Fruit fly (Drosophila melanogaster) whole organism, embryonic: ENCODE data around the gene Lamtor5.

Source experiments
- B-H2 ChIP-seq: fragments of 200-800 bp; sonication (Bioruptor generic); optimal IDR thresholded peaks from 2 replicates; lab custom pipeline; 2018; ENCODE audit warnings: missing biosample characterization, mild to moderate bottlenecking, missing genetic modification characterization
- CG10366 ChIP-seq: fragments of 200-800 bp; sonication (Bioruptor generic); IDR thresholded peaks from 2 replicates; pipeline ENCODE4 v1.3.6; 2022; ENCODE audit warnings: missing biosample characterization, missing genetic modification characterization
- CG10431 ChIP-seq: fragments of 200-800 bp; sonication (Bioruptor generic); optimal IDR thresholded peaks from 3 replicates; lab custom pipeline; 2018; ENCODE audit warnings: missing biosample characterization, mild to moderate bottlenecking, missing genetic modification characterization
- CG11504 ChIP-seq: fragments of 200-800 bp; sonication (Bioruptor generic); optimal IDR thresholded peaks from 3 replicates; lab custom pipeline; 2019; ENCODE audit warnings: missing biosample characterization, mild to moderate bottlenecking, missing genetic modification characterization, moderate library complexity
- CG12659 ChIP-seq: fragments of 200-800 bp; sonication (Bioruptor generic); optimal IDR thresholded peaks from 3 replicates; lab custom pipeline; 2017; ENCODE audit warnings: mild to moderate bottlenecking, missing biosample characterization, missing genetic modification reagents, missing genetic modification characterization
- CG14710 ChIP-seq: fragments of 200-800 bp; sonication (Bioruptor generic); optimal IDR thresholded peaks from 3 replicates; lab custom pipeline; 2019; ENCODE audit warnings: missing biosample characterization, mild to moderate bottlenecking, missing genetic modification characterization, moderate library complexity
- CG15269 ChIP-seq: fragments of 200-800 bp; sonication (Bioruptor generic); optimal IDR thresholded peaks from 2 replicates; lab custom pipeline; 2018; ENCODE audit warnings: missing biosample characterization, mild to moderate bottlenecking, missing genetic modification characterization, moderate library complexity
- CG17186 ChIP-seq: fragments of 200-800 bp; sonication (Bioruptor generic); optimal IDR thresholded peaks from 3 replicates; lab custom pipeline; 2017; ENCODE audit warnings: missing biosample characterization, missing genetic modification reagents, missing genetic modification characterization
- CG17359 ChIP-seq: fragments of 200-800 bp; sonication (Bioruptor generic); optimal IDR thresholded peaks from 3 replicates; lab custom pipeline; 2018; ENCODE audit warnings: missing biosample characterization, mild to moderate bottlenecking, missing genetic modification characterization, moderate library complexity
- CG17385 ChIP-seq: fragments of 200-800 bp; sonication (Bioruptor generic); optimal IDR thresholded peaks from 3 replicates; lab custom pipeline; 2018; ENCODE audit warnings: missing biosample characterization, mild to moderate bottlenecking, missing genetic modification characterization
- CG17568 ChIP-seq: fragments of 200-800 bp; sonication (Bioruptor generic); optimal IDR thresholded peaks from 2 replicates; lab custom pipeline; 2018; ENCODE audit warnings: missing biosample characterization, mild to moderate bottlenecking, missing genetic modification characterization, moderate library complexity
- CG17912 ChIP-seq: fragments of 200-800 bp; sonication (Bioruptor generic); optimal IDR thresholded peaks from 2 replicates; lab custom pipeline; 2018; ENCODE audit warnings: missing biosample characterization, mild to moderate bottlenecking, missing genetic modification characterization
- CG18619 ChIP-seq: fragments of 200-800 bp; sonication (Bioruptor generic); optimal IDR thresholded peaks from 3 replicates; lab custom pipeline; 2017; ENCODE audit warnings: missing biosample characterization, mild to moderate bottlenecking, missing genetic modification characterization
- CG3065 ChIP-seq: fragments of 200-800 bp; sonication (Bioruptor generic); optimal IDR thresholded peaks from 2 replicates; lab custom pipeline; 2016; ENCODE audit warnings: missing biosample characterization, missing genetic modification characterization
- CG4854 ChIP-seq: fragments of 200-800 bp; sonication (Bioruptor generic); optimal IDR thresholded peaks from 2 replicates; lab custom pipeline; 2016; ENCODE audit warnings: missing biosample characterization, missing genetic modification characterization, inconsistent platforms
- CG6791 ChIP-seq: fragments of 200-800 bp; sonication (Bioruptor generic); IDR thresholded peaks from 3 replicates; pipeline ENCODE4 v1.3.6; 2022; ENCODE audit warnings: missing biosample characterization, missing genetic modification characterization; ENCODE audit not compliant: partially characterized antibody
- CG6854 ChIP-seq: fragments of 200-800 bp; sonication (Bioruptor generic); optimal IDR thresholded peaks from 3 replicates; lab custom pipeline; 2017; ENCODE audit warnings: missing biosample characterization, mild to moderate bottlenecking, missing genetic modification characterization
- CG7839 ChIP-seq: fragments of 200-800 bp; sonication (Bioruptor generic); optimal IDR thresholded peaks from 3 replicates; lab custom pipeline; 2018; ENCODE audit warnings: missing biosample characterization, mild to moderate bottlenecking, missing genetic modification characterization, moderate library complexity
- CG8281 ChIP-seq: fragments of 200-800 bp; sonication (Bioruptor generic); optimal IDR thresholded peaks from 2 replicates; lab custom pipeline; 2018; ENCODE audit warnings: missing biosample characterization, mild to moderate bottlenecking, missing genetic modification characterization, moderate library complexity
- CG9797 ChIP-seq: fragments of 200-800 bp; sonication (Bioruptor generic); optimal IDR thresholded peaks from 3 replicates; lab custom pipeline; 2018; ENCODE audit warnings: missing biosample characterization, mild to moderate bottlenecking, missing genetic modification characterization
- CHES-1-like ChIP-seq: fragments of 200-800 bp; sonication (Bioruptor generic); optimal IDR thresholded peaks from 2 replicates; lab custom pipeline; 2016; ENCODE audit warnings: missing biosample characterization, missing genetic modification characterization
- Camta ChIP-seq: fragments of 200-800 bp; sonication (Bioruptor generic); optimal IDR thresholded peaks from 2 replicates; lab custom pipeline; 2016; ENCODE audit warnings: missing biosample characterization, missing genetic modification characterization
- Dfd ChIP-seq, 2 experiments: fragments of >200 bp; optimal IDR thresholded peaks; 2 replicates each; lab custom pipeline; 2017; ENCODE audit warnings: missing biosample characterization in 2 of 2, missing genetic modification characterization in 2 of 2
- HLH3B ChIP-seq: fragments of 200-800 bp; sonication (Bioruptor generic); IDR thresholded peaks from 2 replicates; pipeline ENCODE4 v1.3.6; 2022; ENCODE audit warnings: missing biosample characterization, missing genetic modification characterization
- Hand ChIP-seq: fragments of 200-800 bp; sonication (Bioruptor generic); optimal IDR thresholded peaks from 2 replicates; lab custom pipeline; 2017; ENCODE audit warnings: mild to moderate bottlenecking, missing biosample characterization, missing genetic modification reagents, missing genetic modification characterization
- NfI ChIP-seq: fragments of 200-800 bp; sonication (Bioruptor generic); optimal IDR thresholded peaks from 3 replicates; lab custom pipeline; 2018; ENCODE audit warnings: missing biosample characterization, mild to moderate bottlenecking, missing genetic modification characterization, moderate library complexity
- Pdp1 ChIP-seq, 2 experiments: fragments of 200-800 bp; sonication (Bioruptor generic); optimal IDR thresholded peaks; 3 replicates each; lab custom pipeline; 2016; ENCODE audit warnings: missing biosample characterization in 2 of 2, missing genetic modification characterization in 2 of 2, mild to moderate bottlenecking in 1 of 2, moderate library complexity in 1 of 2
- Rfx ChIP-seq: fragments of 200-800 bp; sonication (Bioruptor generic); IDR thresholded peaks from 2 replicates; pipeline ENCODE4 v1.3.6; 2022; ENCODE audit warnings: missing biosample characterization, missing genetic modification characterization
- Scr ChIP-seq: fragments of 200-800 bp; sonication (Bioruptor generic); IDR thresholded peaks from 2 replicates; pipeline ENCODE4 v1.3.6; 2022; ENCODE audit warnings: missing biosample characterization, missing genetic modification characterization; ENCODE audit not compliant: partially characterized antibody
- Xrp1 ChIP-seq: fragments of 200-800 bp; sonication (Bioruptor generic); IDR thresholded peaks from 2 replicates; pipeline ENCODE4 v1.3.6; 2022; ENCODE audit warnings: missing biosample characterization, missing genetic modification characterization
- croc ChIP-seq: fragments of 200-800 bp; sonication (Bioruptor generic); conservative IDR thresholded peaks from 3 replicates; pipeline ENCODE4 v1.3.6; 2022; ENCODE audit warnings: missing biosample characterization, missing genetic modification characterization
- crp ChIP-seq, 2 experiments: fragments of 200-800 bp; sonication (Bioruptor generic); optimal IDR thresholded peaks; 2 replicates in 1 of 2; 3 replicates in 1 of 2; lab custom pipeline; 2017; ENCODE audit warnings: missing biosample characterization in 2 of 2, missing genetic modification characterization in 2 of 2, mild to moderate bottlenecking in 1 of 2, moderate library complexity in 1 of 2
- dan ChIP-seq: fragments of 200-800 bp; sonication (Bioruptor generic); IDR thresholded peaks from 2 replicates; pipeline ENCODE4 v1.3.6; 2022; ENCODE audit warnings: missing biosample characterization, missing genetic modification characterization
- eve ChIP-seq, 2 experiments: fragments of >200 bp; optimal IDR thresholded peaks; 2 replicates each; lab custom pipeline; 2017; ENCODE audit warnings: missing biosample characterization in 2 of 2, missing genetic modification characterization in 2 of 2
- gce ChIP-seq: fragments of 200-800 bp; sonication (Bioruptor generic); IDR thresholded peaks from 3 replicates; pipeline ENCODE4 v1.3.6; 2022; ENCODE audit warnings: missing biosample characterization, missing genetic modification characterization
- lab ChIP-seq: fragments of 200-800 bp; sonication (Bioruptor generic); optimal IDR thresholded peaks from 3 replicates; lab custom pipeline; 2017; ENCODE audit warnings: missing biosample characterization, missing genetic modification characterization, mild to moderate bottlenecking, moderate library complexity, missing genetic modification reagents
- lmd ChIP-seq: fragments of 200-800 bp; sonication (Bioruptor generic); IDR thresholded peaks from 2 replicates; pipeline ENCODE4 v1.3.6; 2022; ENCODE audit warnings: missing biosample characterization, missing genetic modification characterization
- lola ChIP-seq, 3 experiments: fragments of >200 bp in 2 of 3; fragments of 200-800 bp in 1 of 3; sonication (Bioruptor generic) in 1 of 3; optimal IDR thresholded peaks; 2 replicates each; lab custom pipeline; 2017 to 2019; ENCODE audit warnings: missing biosample characterization in 3 of 3, missing genetic modification characterization in 3 of 3, mild to moderate bottlenecking in 1 of 3, moderate library complexity in 1 of 3
- pan ChIP-seq, 4 experiments: fragments of >200 bp in 3 of 4; fragments of 200-800 bp in 1 of 4; sonication (Bioruptor generic) in 1 of 4; optimal IDR thresholded peaks in 3 of 4; IDR thresholded peaks in 1 of 4; 2 replicates each; pipeline versions ENCODE4 v1.3.6 to Lab custom; 2017 to 2022; ENCODE audit warnings: missing biosample characterization in 2 of 4, missing genetic modification characterization in 2 of 4, mixed read lengths in 1 of 4
- pnt ChIP-seq: fragments of 200-800 bp; sonication (Bioruptor generic); optimal IDR thresholded peaks from 3 replicates; lab custom pipeline; 2016; ENCODE audit warnings: missing biosample characterization, missing genetic modification characterization
- slbo ChIP-seq: fragments of 200-800 bp; sonication (Bioruptor generic); IDR thresholded peaks from 2 replicates; pipeline ENCODE4 v1.3.6; 2022; ENCODE audit warnings: missing biosample characterization, missing genetic modification characterization
- sna ChIP-seq: fragments of 200-800 bp; sonication (Bioruptor generic); IDR thresholded peaks from 2 replicates; pipeline ENCODE4 v1.3.6; 2022; ENCODE audit warnings: missing biosample characterization, missing genetic modification characterization; ENCODE audit not compliant: partially characterized antibody
- sqz ChIP-seq: fragments of 200-800 bp; sonication (Bioruptor generic); optimal IDR thresholded peaks from 3 replicates; lab custom pipeline; 2018; ENCODE audit warnings: missing biosample characterization, mild to moderate bottlenecking, missing genetic modification characterization
- trem ChIP-seq: fragments of 200-800 bp; optimal IDR thresholded peaks from 3 replicates; lab custom pipeline; 2019; ENCODE audit warnings: missing biosample characterization, mild to moderate bottlenecking, missing genetic modification characterization, moderate library complexity
- ttk ChIP-seq: fragments of 200-800 bp; sonication (Bioruptor generic); IDR thresholded peaks from 2 replicates; pipeline ENCODE4 v2.1.2; 2022; ENCODE audit warnings: missing biosample characterization, missing genetic modification characterization
- tup ChIP-seq: fragments of 200-800 bp; sonication (Bioruptor generic); optimal IDR thresholded peaks from 2 replicates; lab custom pipeline; 2016; ENCODE audit warnings: missing biosample characterization, mild to moderate bottlenecking, missing genetic modification characterization, moderate library complexity
- vvl ChIP-seq: fragments of 200-800 bp; sonication (Bioruptor generic); IDR thresholded peaks from 2 replicates; pipeline ENCODE4 v1.3.6; 2022; ENCODE audit warnings: missing biosample characterization, missing genetic modification characterization
- zfh2 ChIP-seq: fragments of 200-800 bp; sonication (Bioruptor generic); optimal IDR thresholded peaks from 2 replicates; lab custom pipeline; 2016; ENCODE audit warnings: missing biosample characterization, missing genetic modification characterization

The Lamtor5 gene

dm6 chrX:1825912-1826862 lies 32.6 kb downstream of the Lamtor5 start (continued):
- TF ChIP-seq crp (GFP tag; optimal IDR thresholded peaks at IDR 0.05; lab: Kevin White, UChicago) (peak in 1 of 2 experiments; percentile 35), CG9797 (GFP tag; lab: Kevin White, UChicago) (no peak), trem (no peak), Xrp1 (GFP tag; lab: Robert Waterston, UW) (no peak), CG17912 (no peak), CG8281 (no peak), CG18619 (GFP tag; lab: Kevin White, UChicago) (no peak), vvl (no peak), CG6854 (GFP tag; lab: Kevin White, UChicago) (no peak), CG15269 (tag; lab: Kevin White, UChicago) (no peak), eve (GFP tag; optimal IDR thresholded peaks at IDR 0.05; lab: Kevin White, UChicago) (no peak), CG17568 (no peak), CG14710 (tag; lab: Kevin White, UChicago) (no peak), lola (GFP tag; optimal IDR thresholded peaks at IDR 0.05; lab: Kevin White, UChicago) (no peak), CG10431 (GFP tag; lab: Kevin White, UChicago) (no peak), sqz (GFP tag; lab: Kevin White, UChicago) (no peak), sna (GFP tag; lab: Robert Waterston, UW) (no peak), CG7839 (tag; lab: Kevin White, UChicago) (peak; percentile 3), croc (GFP tag; lab: Robert Waterston, UW) (no peak), pan (optimal IDR thresholded peaks at IDR 0.05; lab: Kevin White, UChicago) (no peak), pan (GFP tag; optimal IDR thresholded peaks at IDR 0.05 in 1 of 2, IDR thresholded peaks at IDR 0.05 in 1 of 2) (peak in 1 of 2 experiments; percentile 21), CG17359 (tag; lab: Kevin White, UChicago) (no peak), Hand (no peak), Camta (no peak), CG6791 (GFP tag; lab: Robert Waterston, UW) (no peak), B-H2 (GFP tag; lab: Kevin White, UChicago) (no peak), zfh2 (no peak), CG4854 (no peak), Dfd (GFP tag; optimal IDR thresholded peaks at IDR 0.05; lab: Kevin White, UChicago) (no peak)
- TF ChIP-seq, all 482 proteins: peak for 12

- TF ChIP-seq lmd (GFP tag; lab: Robert Waterston, UW) (peak; percentile 23; the same call in 1 of the 2 replicates), CG8281 (no peak), slbo (GFP tag; lab: Robert Waterston, UW) (peak; percentile 37; the same call in 1 of the 2 replicates), CG12659 (GFP tag; lab: Kevin White, UChicago) (no peak), CG11504 (tag; lab: Kevin White, UChicago) (peak; percentile 9), Scr (GFP tag; lab: Robert Waterston, UW) (no peak), tup (no peak), Pdp1 (GFP tag; optimal IDR thresholded peaks at IDR 0.05; lab: Kevin White, UChicago) (no peak), gce (0 out of 3 replicates have a peak, but pooled peaks have one; percentile 21), dan (GFP tag; lab: Robert Waterston, UW) (no peak), CHES-1-like (GFP tag; lab: Kevin White, UChicago) (peak; percentile 16), pnt (GFP tag; lab: Kevin White, UChicago) (peak; percentile 4), NfI (GFP tag; lab: Kevin White, UChicago) (no peak), lab (GFP tag; lab: Kevin White, UChicago) (peak; percentile 4), CG3065 (GFP tag; lab: Kevin White, UChicago) (no peak), HLH3B (peak; percentile 42; the same call in 1 of the 2 replicates), Rfx (GFP tag; lab: Robert Waterston, UW) (peak; percentile 34; the same call in 1 of the 2 replicates), CG17385 (GFP tag; lab: Kevin White, UChicago) (no peak), ttk (GFP tag; lab: Robert Waterston, UW) (peak; percentile 29; the same call in 1 of the 2 replicates), CG17186 (GFP tag; lab: Kevin White, UChicago) (no peak), CG10366 (no peak)
Observed at dm6 chrX:1824610-1824948, 34.2 kb downstream of the Lamtor5 start.
